Fruit fly (Drosophila melanogaster) whole organism, embryonic: Measurements from ENCODE around the gene opa.

Source experiments
- ATbp ChIP-seq: fragments of 200-800 bp; sonication (Bioruptor generic); optimal IDR thresholded peaks from 2 replicates; lab custom pipeline; 2017; ENCODE audit warnings: missing biosample characterization, mild to moderate bottlenecking, missing genetic modification characterization, missing genetic modification reagents
- Abd-B ChIP-seq: fragments of 200-800 bp; sonication (Bioruptor generic); optimal IDR thresholded peaks from 2 replicates; lab custom pipeline; 2018; ENCODE audit warnings: missing biosample characterization, mild to moderate bottlenecking, missing genetic modification characterization, moderate library complexity
- B-H1 ChIP-seq: fragments of 200-800 bp; sonication (Bioruptor generic); IDR thresholded peaks from 3 replicates; pipeline ENCODE4 v1.3.6; 2022; ENCODE audit warnings: missing biosample characterization, missing genetic modification characterization
- CG10462 ChIP-seq: fragments of 200-800 bp; sonication (Bioruptor generic); optimal IDR thresholded peaks from 2 replicates; lab custom pipeline; 2016; ENCODE audit warnings: missing biosample characterization, missing genetic modification characterization
- CG10959 ChIP-seq: fragments of 200-800 bp; sonication (Bioruptor generic); IDR thresholded peaks from 2 replicates; pipeline ENCODE4 v1.3.6; 2022; ENCODE audit warnings: missing biosample characterization, missing genetic modification characterization
- CG10979 ChIP-seq: fragments of 200-800 bp; sonication (Bioruptor generic); optimal IDR thresholded peaks from 2 replicates; lab custom pipeline; 2018; ENCODE audit warnings: missing biosample characterization, mild to moderate bottlenecking, missing genetic modification characterization, moderate library complexity
- CG11085 ChIP-seq: fragments of 200-800 bp; sonication (Bioruptor generic); IDR thresholded peaks from 2 replicates; pipeline ENCODE4 v1.3.6; 2022; ENCODE audit warnings: missing biosample characterization, missing genetic modification characterization
- CG11093 ChIP-seq: fragments of 200-800 bp; sonication (Bioruptor generic); IDR thresholded peaks from 3 replicates; pipeline ENCODE4 v1.3.6; 2022; ENCODE audit warnings: missing biosample characterization, missing genetic modification characterization
- CG13424 ChIP-seq: fragments of 200-800 bp; sonication (Bioruptor generic); optimal IDR thresholded peaks from 2 replicates; lab custom pipeline; 2019; ENCODE audit warnings: missing biosample characterization, mild to moderate bottlenecking, missing genetic modification characterization, moderate library complexity
- CG15514 ChIP-seq: fragments of 200-800 bp; sonication (Bioruptor generic); optimal IDR thresholded peaks from 3 replicates; lab custom pipeline; 2017; ENCODE audit warnings: missing biosample characterization, missing genetic modification characterization, mild to moderate bottlenecking, moderate library complexity, missing genetic modification reagents
- CG15696 ChIP-seq: fragments of 200-800 bp; sonication (Bioruptor generic); optimal IDR thresholded peaks from 2 replicates; lab custom pipeline; 2019; ENCODE audit warnings: missing biosample characterization, mild to moderate bottlenecking, missing genetic modification characterization, moderate library complexity
- CG16813 ChIP-seq: fragments of 200-800 bp; sonication (Bioruptor generic); IDR thresholded peaks from 3 replicates; pipeline ENCODE4 v1.3.6; 2022; ENCODE audit warnings: missing biosample characterization, missing genetic modification characterization; ENCODE audit not compliant: partially characterized antibody
- CG17186 ChIP-seq: fragments of 200-800 bp; sonication (Bioruptor generic); optimal IDR thresholded peaks from 3 replicates; lab custom pipeline; 2017; ENCODE audit warnings: missing biosample characterization, missing genetic modification reagents, missing genetic modification characterization
- CG17361 ChIP-seq: fragments of 200-800 bp; sonication (Bioruptor generic); IDR thresholded peaks from 3 replicates; pipeline ENCODE4 v1.3.6; 2022; ENCODE audit warnings: missing biosample characterization, missing genetic modification characterization
- CG17802 ChIP-seq: fragments of 200-800 bp; sonication (Bioruptor generic); optimal IDR thresholded peaks from 2 replicates; lab custom pipeline; 2018; ENCODE audit warnings: missing biosample characterization, mild to moderate bottlenecking, missing genetic modification characterization, moderate library complexity
- CG17912 ChIP-seq: fragments of 200-800 bp; sonication (Bioruptor generic); optimal IDR thresholded peaks from 2 replicates; lab custom pipeline; 2018; ENCODE audit warnings: missing biosample characterization, mild to moderate bottlenecking, missing genetic modification characterization
- CG2129 ChIP-seq: fragments of 200-800 bp; sonication (Bioruptor generic); IDR thresholded peaks from 2 replicates; pipeline ENCODE4 v1.3.6; 2022; ENCODE audit warnings: missing biosample characterization, missing genetic modification characterization; ENCODE audit not compliant: partially characterized antibody
- CG4404 ChIP-seq: fragments of 200-800 bp; sonication (Bioruptor generic); IDR thresholded peaks from 2 replicates; pipeline ENCODE4 v1.3.6; 2022; ENCODE audit warnings: missing biosample characterization, missing genetic modification characterization
- CG4730 ChIP-seq: fragments of 200-800 bp; sonication (Bioruptor generic); IDR thresholded peaks from 2 replicates; pipeline ENCODE4 v1.3.6; 2022; ENCODE audit warnings: missing biosample characterization, missing genetic modification characterization
- CG6654 ChIP-seq: fragments of 200-800 bp; sonication (Bioruptor generic); optimal IDR thresholded peaks from 2 replicates; lab custom pipeline; 2017; ENCODE audit warnings: missing biosample characterization, mild to moderate bottlenecking, missing genetic modification characterization
- CG8388 ChIP-seq: fragments of 200-800 bp; sonication (Bioruptor generic); optimal IDR thresholded peaks from 2 replicates; lab custom pipeline; 2019; ENCODE audit warnings: missing biosample characterization, mild to moderate bottlenecking, missing genetic modification characterization, moderate library complexity
- CG8924 ChIP-seq: fragments of 200-800 bp; optimal IDR thresholded peaks from 3 replicates; lab custom pipeline; 2019; ENCODE audit warnings: missing biosample characterization, mild to moderate bottlenecking, missing genetic modification characterization, moderate library complexity
- CG9437 ChIP-seq: fragments of 200-800 bp; sonication (Bioruptor generic); optimal IDR thresholded peaks from 2 replicates; lab custom pipeline; 2018; ENCODE audit warnings: missing biosample characterization, mild to moderate bottlenecking, missing genetic modification characterization
- Dll ChIP-seq: fragments of 200-800 bp; sonication (Bioruptor generic); IDR thresholded peaks from 4 replicates; pipeline ENCODE4 v1.3.6; 2022; ENCODE audit warnings: missing biosample characterization, missing genetic modification characterization; ENCODE audit not compliant: partially characterized antibody
- Gug ChIP-seq: fragments of 200-800 bp; sonication (Bioruptor generic); IDR thresholded peaks from 4 replicates; pipeline ENCODE4 v1.3.6; 2022; ENCODE audit warnings: missing biosample characterization, missing genetic modification characterization
- Hr3 ChIP-seq: fragments of 200-800 bp; sonication (Bioruptor generic); optimal IDR thresholded peaks from 3 replicates; lab custom pipeline; 2016; ENCODE audit warnings: missing biosample characterization, missing genetic modification characterization
- Hsf ChIP-seq: fragments of 200-800 bp; sonication (Bioruptor generic); optimal IDR thresholded peaks from 3 replicates; lab custom pipeline; 2016; ENCODE audit warnings: missing biosample characterization, missing genetic modification characterization
- Kr ChIP-seq: fragments of 200-800 bp; sonication (Bioruptor generic); optimal IDR thresholded peaks from 2 replicates; lab custom pipeline; 2017; ENCODE audit warnings: missing biosample characterization, mild to moderate bottlenecking, missing genetic modification characterization
- Mrtf ChIP-seq: fragments of 200-800 bp; sonication (Bioruptor generic); IDR thresholded peaks from 3 replicates; pipeline ENCODE4 v1.3.6; 2022; ENCODE audit warnings: missing biosample characterization, missing genetic modification characterization
- Nf-YA ChIP-seq: fragments of 200-800 bp; sonication (Bioruptor generic); IDR thresholded peaks from 2 replicates; pipeline ENCODE4 v1.3.6; 2022; ENCODE audit warnings: missing biosample characterization, missing genetic modification characterization
- Optix ChIP-seq: fragments of 200-800 bp; sonication (Bioruptor generic); IDR thresholded peaks from 3 replicates; pipeline ENCODE4 v1.3.6; 2022; ENCODE audit warnings: missing biosample characterization, missing genetic modification characterization
- Six4 ChIP-seq: fragments of 200-800 bp; sonication (Bioruptor generic); optimal IDR thresholded peaks from 2 replicates; lab custom pipeline; 2016; ENCODE audit warnings: missing biosample characterization, missing genetic modification characterization
- Ssrp ChIP-seq: fragments of 200-800 bp; sonication (Bioruptor generic); optimal IDR thresholded peaks from 2 replicates; lab custom pipeline; 2018; ENCODE audit warnings: missing biosample characterization, mild to moderate bottlenecking, missing genetic modification characterization, moderate library complexity
- Xbp1 ChIP-seq: fragments of 200-800 bp; sonication (Bioruptor generic); optimal IDR thresholded peaks from 3 replicates; lab custom pipeline; 2016; ENCODE audit warnings: missing biosample characterization, mild to moderate bottlenecking, missing genetic modification characterization
- cad ChIP-seq: fragments of >200 bp; optimal IDR thresholded peaks from 2 replicates; lab custom pipeline; 2017; ENCODE audit warnings: missing biosample characterization, missing genetic modification characterization
- da ChIP-seq: fragments of 200-800 bp; sonication (Bioruptor generic); optimal IDR thresholded peaks from 2 replicates; lab custom pipeline; 2016; ENCODE audit warnings: missing biosample characterization, missing genetic modification characterization
- exex ChIP-seq: fragments of 200-800 bp; sonication (Bioruptor generic); optimal IDR thresholded peaks from 4 replicates; lab custom pipeline; 2018; ENCODE audit warnings: missing biosample characterization, mild to moderate bottlenecking, missing genetic modification characterization, moderate library complexity
- hkb ChIP-seq, 2 experiments: fragments of 200-800 bp in 1 of 2; fragments of >200 bp in 1 of 2; sonication (Bioruptor generic) in 1 of 2; IDR thresholded peaks in 1 of 2; optimal IDR thresholded peaks in 1 of 2; 2 replicates each; pipeline versions ENCODE4 v1.3.6 to Lab custom; 2017 to 2022; ENCODE audit warnings: missing biosample characterization in 1 of 2, missing genetic modification characterization in 1 of 2
- kah ChIP-seq: fragments of 200-800 bp; sonication (Bioruptor generic); optimal IDR thresholded peaks from 2 replicates; lab custom pipeline; 2018; ENCODE audit warnings: missing biosample characterization, mild to moderate bottlenecking, missing genetic modification characterization
- onecut ChIP-seq: fragments of 200-800 bp; sonication (Bioruptor generic); IDR thresholded peaks from 2 replicates; pipeline ENCODE4 v1.3.6; 2022; ENCODE audit warnings: missing biosample characterization, missing genetic modification characterization
- pan ChIP-seq, 4 experiments: fragments of >200 bp in 3 of 4; fragments of 200-800 bp in 1 of 4; sonication (Bioruptor generic) in 1 of 4; optimal IDR thresholded peaks in 3 of 4; IDR thresholded peaks in 1 of 4; 2 replicates each; pipeline versions ENCODE4 v1.3.6 to Lab custom; 2017 to 2022; ENCODE audit warnings: missing biosample characterization in 2 of 4, missing genetic modification characterization in 2 of 4, mixed read lengths in 1 of 4
- pum ChIP-seq: fragments of 200-800 bp; sonication (Bioruptor generic); optimal IDR thresholded peaks from 2 replicates; lab custom pipeline; 2016; ENCODE audit warnings: missing biosample characterization, missing genetic modification characterization
- shn ChIP-seq: fragments of 200-800 bp; sonication (Bioruptor generic); optimal IDR thresholded peaks from 3 replicates; lab custom pipeline; 2016; ENCODE audit warnings: missing biosample characterization, missing genetic modification characterization
- tll ChIP-seq, 2 experiments: fragments of 200-800 bp in 1 of 2; fragments of >200 bp in 1 of 2; sonication (Bioruptor generic) in 1 of 2; optimal IDR thresholded peaks; 2 replicates each; lab custom pipeline; 2017 to 2019; ENCODE audit warnings: missing biosample characterization in 2 of 2, missing genetic modification characterization in 2 of 2, mild to moderate bottlenecking in 1 of 2, moderate library complexity in 1 of 2
- unpg ChIP-seq: fragments of 200-800 bp; sonication (Bioruptor generic); optimal IDR thresholded peaks from 3 replicates; lab custom pipeline; 2018; ENCODE audit warnings: missing biosample characterization, mild to moderate bottlenecking, missing genetic modification characterization, moderate library complexity
- vvl ChIP-seq: fragments of 200-800 bp; sonication (Bioruptor generic); IDR thresholded peaks from 2 replicates; pipeline ENCODE4 v1.3.6; 2022; ENCODE audit warnings: missing biosample characterization, missing genetic modification characterization
- zen ChIP-seq: fragments of 200-800 bp; sonication (Bioruptor generic); optimal IDR thresholded peaks from 3 replicates; lab custom pipeline; 2018; ENCODE audit warnings: missing biosample characterization, mild to moderate bottlenecking, missing genetic modification characterization, moderate library complexity
- zf30C ChIP-seq: fragments of 200-800 bp; sonication (Bioruptor generic); optimal IDR thresholded peaks from 3 replicates; lab custom pipeline; 2018; ENCODE audit warnings: missing biosample characterization, mild to moderate bottlenecking, missing genetic modification characterization

opa gene

DNA sequence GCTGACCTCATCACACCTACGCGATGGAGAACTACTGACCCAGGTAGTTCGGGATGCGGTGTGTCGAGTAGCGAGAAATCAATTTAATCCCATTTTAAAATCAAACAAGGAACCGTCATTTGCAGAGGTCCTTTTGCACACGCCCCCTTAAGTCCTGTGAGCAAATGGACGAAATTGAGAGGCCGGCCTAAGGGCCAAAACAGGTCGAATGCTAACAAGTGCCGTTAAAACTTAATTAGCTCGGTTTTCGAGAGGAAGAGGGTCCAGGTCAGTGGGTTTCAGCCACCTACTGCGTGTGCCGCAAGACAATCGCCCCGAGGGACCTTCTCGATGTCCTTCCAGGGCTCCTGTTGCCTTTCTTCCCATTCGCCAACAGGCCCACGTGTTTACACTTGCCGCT is 6.4 kb upstream of the opa start (continued):
- TF ChIP-seq pan (optimal IDR thresholded peaks at IDR 0.05; lab: Kevin White, UChicago) (no peak), pan (GFP tag; optimal IDR thresholded peaks at IDR 0.05 in 1 of 2, IDR thresholded peaks at IDR 0.05 in 1 of 2) (no peak), zen (peak; percentile 91), Hr3 (GFP tag; lab: Kevin White, UChicago) (no peak), CG4730 (GFP tag; lab: Robert Waterston, UW) (0 out of 2 replicates have a peak, but pooled peaks have one; percentile 8), CG13424 (tag; lab: Kevin White, UChicago) (no peak), CG10979 (no peak), Kr (GFP tag; lab: Kevin White, UChicago) (no peak), vvl (GFP tag; lab: Robert Waterston, UW) (no peak), tll (GFP tag; optimal IDR thresholded peaks at IDR 0.05; lab: Kevin White, UChicago) (peak in 1 of 2 experiments; percentile 65), CG17802 (tag; lab: Kevin White, UChicago) (no peak), cad (GFP tag; lab: Kevin White, UChicago) (peak; percentile 44), Ssrp (tag; lab: Kevin White, UChicago) (no peak), zf30C (no peak), Gug (GFP tag; lab: Robert Waterston, UW) (no peak)

DNA sequence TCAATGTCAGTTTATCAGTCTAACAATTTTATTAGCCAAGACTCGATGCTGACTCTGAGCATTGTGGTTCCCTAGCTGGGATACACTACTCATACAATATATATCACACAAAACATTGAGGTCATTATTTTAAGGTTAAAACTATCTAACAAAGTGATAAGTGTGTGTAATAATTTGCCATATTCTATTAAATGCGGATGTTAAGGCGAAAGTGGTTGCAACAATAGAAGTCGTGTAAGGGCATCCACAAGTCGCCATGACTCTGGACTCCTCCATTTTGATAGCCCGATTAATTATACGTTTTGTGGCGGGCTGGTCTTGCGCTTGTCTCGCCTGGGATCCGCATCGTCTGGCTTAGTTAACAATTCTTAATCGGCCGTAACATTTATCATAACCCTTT is 5.8 kb upstream of the opa start:
- TF ChIP-seq CG4404 (GFP tag; lab: Robert Waterston, UW) (no peak; the same call in none of the 2 replicates), Kr (GFP tag; lab: Kevin White, UChicago) (peak; percentile 14), Abd-B (GFP tag; lab: Kevin White, UChicago) (peak; percentile 82), da (GFP tag; lab: Kevin White, UChicago) (no peak), CG6654 (GFP tag; lab: Kevin White, UChicago) (peak; percentile 2), Dll (GFP tag; lab: Robert Waterston, UW) (no peak), CG11085 (GFP tag; lab: Robert Waterston, UW) (no peak), B-H1 (GFP tag; lab: Robert Waterston, UW) (no peak), hkb (optimal IDR thresholded peaks at IDR 0.05; lab: Kevin White, UChicago) (no peak), hkb (GFP tag; IDR thresholded peaks at IDR 0.05; lab: Robert Waterston, UW) (peak; percentile 45), CG11093 (GFP tag; lab: Robert Waterston, UW) (peak; percentile 54; the same call in 1 of the 3 replicates), CG17912 (no peak), Xbp1 (peak; percentile 29), CG8924 (tag; lab: Kevin White, UChicago) (peak; percentile 56), onecut (GFP tag; lab: Robert Waterston, UW) (peak; percentile 36; the same call in 1 of the 2 replicates), CG17186 (GFP tag; lab: Kevin White, UChicago) (no peak), CG15514 (GFP tag; lab: Kevin White, UChicago) (no peak), kah (GFP tag; lab: Kevin White, UChicago) (no peak), Hsf (GFP tag; lab: Kevin White, UChicago) (peak; percentile 36), CG9437 (GFP tag; lab: Kevin White, UChicago) (peak; percentile 10), cad (GFP tag; lab: Kevin White, UChicago) (no peak), CG10462 (GFP tag; lab: Kevin White, UChicago) (peak; percentile 9), shn (GFP tag; lab: Kevin White, UChicago) (no peak), CG17361 (GFP tag; lab: Robert Waterston, UW) (peak; percentile 69), Nf-YA (GFP tag; lab: Robert Waterston, UW) (no peak), unpg (GFP tag; lab: Kevin White, UChicago) (no peak), CG10959 (GFP tag; lab: Robert Waterston, UW) (peak; percentile 64), pum (GFP tag; lab: Kevin White, UChicago) (peak; percentile 47), CG16813 (GFP tag; lab: Robert Waterston, UW) (no peak), CG2129 (GFP tag; lab: Robert Waterston, UW) (no peak), ATbp (GFP tag; lab: Kevin White, UChicago) (peak; percentile 47), CG15696 (tag; lab: Kevin White, UChicago) (peak; percentile 15), Six4 (GFP tag; lab: Kevin White, UChicago) (peak; percentile 28), Optix (peak; percentile 48; the same call in 2 of the 3 replicates), CG8388 (peak; percentile 48), exex (no peak), Mrtf (GFP tag; lab: Robert Waterston, UW) (no peak)
